Fruit fly (Drosophila melanogaster) whole organism, prepupa: ENCODE results near the gene CG13465.

Experiments
- Blimp-1 ChIP-seq: fragments of 200-800 bp; sonication (Bioruptor generic); optimal IDR thresholded peaks from 3 replicates; lab custom pipeline; 2017; ENCODE audit warnings: missing biosample characterization, missing genetic modification characterization, mild to moderate bottlenecking, moderate library complexity, missing genetic modification reagents
- CG11294 ChIP-seq: fragments of 200-800 bp; sonication (Bioruptor generic); IDR thresholded peaks from 2 replicates; pipeline ENCODE4 v1.3.6; 2022; ENCODE audit warnings: missing biosample characterization, missing genetic modification characterization
- CG11762 ChIP-seq: fragments of 200-800 bp; sonication (Bioruptor generic); optimal IDR thresholded peaks from 3 replicates; lab custom pipeline; 2016; ENCODE audit warnings: missing biosample characterization, missing genetic modification characterization; ENCODE audit not compliant: insufficient read depth
- CG11902 ChIP-seq: fragments of 200-800 bp; sonication (Bioruptor generic); optimal IDR thresholded peaks from 3 replicates; lab custom pipeline; 2016; ENCODE audit warnings: missing biosample characterization, missing genetic modification characterization
- CG15336 ChIP-seq: fragments of 200-800 bp; sonication (Bioruptor generic); IDR thresholded peaks from 2 replicates; pipeline ENCODE4 v1.3.6; 2022; ENCODE audit warnings: missing biosample characterization, missing genetic modification characterization
- CG16779 ChIP-seq: fragments of 200-800 bp; sonication (Bioruptor generic); optimal IDR thresholded peaks from 3 replicates; lab custom pipeline; 2017; ENCODE audit warnings: missing biosample characterization, mild to moderate bottlenecking, missing genetic modification characterization
- CG8119 ChIP-seq: fragments of 200-800 bp; sonication (Bioruptor generic); IDR thresholded peaks from 3 replicates; pipeline ENCODE4 v1.3.6; 2022; ENCODE audit warnings: missing biosample characterization, missing genetic modification characterization
- CG9139 ChIP-seq: fragments of 200-800 bp; sonication (Bioruptor generic); optimal IDR thresholded peaks from 3 replicates; lab custom pipeline; 2017; ENCODE audit warnings: missing biosample characterization, mild to moderate bottlenecking, missing genetic modification characterization
- Hr39 ChIP-seq: fragments of 200-800 bp; sonication (Bioruptor generic); optimal IDR thresholded peaks from 2 replicates; lab custom pipeline; 2016; ENCODE audit warnings: missing biosample characterization, missing genetic modification characterization
- Lpt ChIP-seq: fragments of 200-800 bp; sonication (Bioruptor generic); optimal IDR thresholded peaks from 3 replicates; lab custom pipeline; 2016; ENCODE audit warnings: missing biosample characterization, missing genetic modification characterization
- fd85E ChIP-seq: fragments of 200-800 bp; sonication (Bioruptor generic); optimal IDR thresholded peaks from 3 replicates; lab custom pipeline; 2016; ENCODE audit warnings: missing biosample characterization, missing genetic modification characterization
- fkh ChIP-seq: fragments of 200-800 bp; sonication (Bioruptor generic); optimal IDR thresholded peaks from 3 replicates; lab custom pipeline; 2017; ENCODE audit warnings: missing biosample characterization, mild to moderate bottlenecking, missing genetic modification characterization, moderate library complexity
- vri ChIP-seq: fragments of 200-800 bp; sonication (Bioruptor generic); optimal IDR thresholded peaks from 3 replicates; lab custom pipeline; 2016; ENCODE audit warnings: missing biosample characterization, mild to moderate bottlenecking, missing genetic modification characterization

- no peak for TF ChIP-seq CG11294 (GFP tag; lab: Robert Waterston, UW)
- no peak for TF ChIP-seq CG9139 (GFP tag; lab: Kevin White, UChicago)
- TF ChIP-seq vri (GFP tag; lab: Kevin White, UChicago) = no peak
- TF ChIP-seq CG11762 (GFP tag; lab: Kevin White, UChicago) = no peak
- TF ChIP-seq fd85E (GFP tag; lab: Kevin White, UChicago) = no peak
- no peak for TF ChIP-seq fkh (GFP tag; lab: Kevin White, UChicago)
- no peak for TF ChIP-seq CG8119 (GFP tag; lab: Robert Waterston, UW)
- TF ChIP-seq Lpt (GFP tag; lab: Kevin White, UChicago) = no peak
- TF ChIP-seq Blimp-1 (GFP tag; lab: Kevin White, UChicago) = no peak
- no peak for TF ChIP-seq Hr39 (GFP tag; lab: Kevin White, UChicago)
- TF ChIP-seq CG16779 = no peak
- TF ChIP-seq CG15336 = no peak
- TF ChIP-seq CG11902 (GFP tag; lab: Kevin White, UChicago) = no peak
These were observed 35.9 kb upstream of the CG13465 start for dm6 chr3L:14980038-14980437.
